Worm (Caenorhabditis elegans) whole organism, L1 larva: ENCODE data around the gene asm-1.

Experiments
- C04F5.9 ChIP-seq: sonication (generic microtip); optimal IDR thresholded peaks from 2 replicates; lab custom pipeline; 2016; ENCODE audit warnings: missing genetic modification characterization, missing compliant biosample characterization
- C16A3.4 ChIP-seq: fragments of 150-350 bp; optimal IDR thresholded peaks from 2 replicates; lab custom pipeline; 2014; ENCODE audit warnings: missing biosample characterization, missing genetic modification characterization
- aly-2 ChIP-seq: fragments of 150-350 bp; optimal IDR thresholded peaks from 2 replicates; lab custom pipeline; 2014; ENCODE audit warnings: missing biosample characterization, missing genetic modification characterization
- blmp-1 ChIP-seq: fragments of 150-350 bp; optimal IDR thresholded peaks from 2 replicates; lab custom pipeline; 2014; ENCODE audit warnings: missing biosample characterization, missing genetic modification characterization
- ceh-63 ChIP-seq: fragments of 200-800 bp; sonication (Bioruptor generic); optimal IDR thresholded peaks from 2 replicates; lab custom pipeline; 2018; ENCODE audit warnings: mild to moderate bottlenecking, missing genetic modification characterization, missing compliant biosample characterization
- ces-1 ChIP-seq: fragments of 150-350 bp; optimal IDR thresholded peaks from 2 replicates; lab custom pipeline; 2014; ENCODE audit warnings: missing biosample characterization, missing genetic modification reagents, missing genetic modification characterization
- dpl-1 ChIP-seq, 3 experiments: fragments of 150-350 bp in 2 of 3; sonication (generic microtip) in 1 of 3; optimal IDR thresholded peaks; 2 replicates each; lab custom pipeline; 2014 to 2017; ENCODE audit warnings: missing biosample characterization in 3 of 3, missing genetic modification characterization in 3 of 3, missing genetic modification reagents in 3 of 3
- egl-13 ChIP-seq: sonication (generic microtip); optimal IDR thresholded peaks from 2 replicates; lab custom pipeline; 2016; ENCODE audit warnings: missing genotype, missing genetic modification reagents, missing genetic modification characterization, missing compliant biosample characterization
- egl-27 ChIP-seq, 2 experiments: fragments of 150-350 bp in 1 of 2; sonication (generic microtip); optimal IDR thresholded peaks; 3 replicates each; lab custom pipeline; 2017 to 2018; ENCODE audit warnings: missing biosample characterization in 2 of 2, missing genetic modification characterization in 2 of 2, missing genetic modification reagents in 2 of 2
- elt-2 ChIP-seq: sonication (generic microtip); optimal IDR thresholded peaks from 2 replicates; lab custom pipeline; 2016; ENCODE audit warnings: missing genetic modification characterization, mild to moderate bottlenecking, inconsistent platforms, missing compliant biosample characterization, missing genetic modification reagents
- elt-3 ChIP-seq, 6 experiments: fragments of 150-350 bp in 1 of 6; sonication (generic microtip); optimal IDR thresholded peaks; 2 replicates each; lab custom pipeline; 2017 to 2018; ENCODE audit warnings: missing biosample characterization in 6 of 6, missing genetic modification characterization in 6 of 6, inconsistent platforms in 1 of 6
- fkh-10 ChIP-seq: sonication (generic microtip); optimal IDR thresholded peaks from 2 replicates; lab custom pipeline; 2017; ENCODE audit warnings: missing biosample characterization, missing genetic modification reagents, missing genetic modification characterization
- fkh-4 ChIP-seq: sonication (generic microtip); optimal IDR thresholded peaks from 2 replicates; lab custom pipeline; 2016; ENCODE audit warnings: missing compliant biosample characterization, missing genetic modification characterization, borderline replicate concordance
- hlh-17 ChIP-seq: fragments of 200-800 bp; sonication (Bioruptor generic); optimal IDR thresholded peaks from 2 replicates; lab custom pipeline; 2018; ENCODE audit warnings: missing genetic modification characterization, mild to moderate bottlenecking, missing compliant biosample characterization, moderate library complexity, borderline replicate concordance
- hlh-4 ChIP-seq: sonication (generic microtip); optimal IDR thresholded peaks from 2 replicates; lab custom pipeline; 2016; ENCODE audit warnings: mild to moderate bottlenecking, missing genetic modification characterization, missing compliant biosample characterization
- lin-13 ChIP-seq: fragments of 150-350 bp; optimal IDR thresholded peaks from 2 replicates; lab custom pipeline; 2014; ENCODE audit warnings: missing biosample characterization, missing genetic modification reagents, missing genetic modification characterization
- lin-14 ChIP-seq: fragments of 200-800 bp; sonication (Bioruptor generic); optimal IDR thresholded peaks from 2 replicates; lab custom pipeline; 2018; ENCODE audit warnings: mild to moderate bottlenecking, missing genetic modification characterization, moderate library complexity, missing compliant biosample characterization
- lin-35 ChIP-seq, 2 experiments: fragments of 150-350 bp; optimal IDR thresholded peaks; 2 replicates each; lab custom pipeline; 2014; ENCODE audit warnings: missing biosample characterization in 2 of 2, missing genetic modification characterization in 2 of 2, missing genetic modification reagents in 2 of 2
- lir-3 ChIP-seq: sonication (generic microtip); optimal IDR thresholded peaks from 2 replicates; lab custom pipeline; 2016; ENCODE audit warnings: mild to moderate bottlenecking, missing genetic modification characterization, moderate library complexity, missing compliant biosample characterization; ENCODE audit not compliant: poor library complexity
- mdl-1 ChIP-seq, 2 experiments: fragments of 150-350 bp; optimal IDR thresholded peaks; 2 replicates each; lab custom pipeline; 2014 to 2017; ENCODE audit warnings: missing biosample characterization in 2 of 2, missing genetic modification characterization in 2 of 2, inconsistent platforms in 1 of 2
- mef-2 ChIP-seq: fragments of 150-350 bp; optimal IDR thresholded peaks from 2 replicates; lab custom pipeline; 2014; ENCODE audit warnings: missing biosample characterization, missing genetic modification characterization
- nhr-19 ChIP-seq: fragments of 200-800 bp; sonication (Bioruptor generic); conservative IDR thresholded peaks from 2 replicates; pipeline ENCODE4 v1.3.6; 2022; ENCODE audit warnings: missing genetic modification characterization, missing compliant biosample characterization
- nhr-20 ChIP-seq: sonication (generic microtip); optimal IDR thresholded peaks from 2 replicates; lab custom pipeline; 2016; ENCODE audit warnings: mild to moderate bottlenecking, missing genetic modification characterization, missing compliant biosample characterization
- nhr-47 ChIP-seq: sonication (generic microtip); optimal IDR thresholded peaks from 2 replicates; lab custom pipeline; 2016; ENCODE audit warnings: mild to moderate bottlenecking, missing genetic modification characterization, moderate library complexity, missing compliant biosample characterization
- nhr-77 ChIP-seq: fragments of 150-350 bp; optimal IDR thresholded peaks from 2 replicates; lab custom pipeline; 2014; ENCODE audit warnings: missing biosample characterization, missing genetic modification characterization
- nhr-84 ChIP-seq: sonication (generic microtip); optimal IDR thresholded peaks from 2 replicates; lab custom pipeline; 2017; ENCODE audit warnings: missing biosample characterization, missing genetic modification characterization
- nhr-85 ChIP-seq: sonication (generic microtip); peaks from one replicate; lab custom pipeline; 2016; ENCODE audit warnings: missing genetic modification characterization, inconsistent platforms, missing compliant biosample characterization
- nhr-90 ChIP-seq: sonication (generic microtip); optimal IDR thresholded peaks from 2 replicates; lab custom pipeline; 2016; ENCODE audit warnings: mild to moderate bottlenecking, missing genetic modification characterization, missing compliant biosample characterization; ENCODE audit not compliant: poor library complexity
- pag-3 ChIP-seq: sonication (generic microtip); optimal IDR thresholded peaks from 2 replicates; lab custom pipeline; 2017; ENCODE audit warnings: missing genetic modification characterization, mild to moderate bottlenecking, missing compliant biosample characterization, antibody characterized with exemption, borderline replicate concordance; ENCODE audit not compliant: insufficient read depth
- pax-3 ChIP-seq: fragments of 200-800 bp; sonication (Bioruptor generic); optimal IDR thresholded peaks from 2 replicates; lab custom pipeline; 2018; ENCODE audit warnings: mild to moderate bottlenecking, missing genetic modification characterization, moderate library complexity, missing compliant biosample characterization
- pqm-1 ChIP-seq: sonication (generic microtip); optimal IDR thresholded peaks from 3 replicates; lab custom pipeline; 2017; ENCODE audit warnings: missing biosample characterization, missing genetic modification characterization
- skn-1 ChIP-seq: fragments of 150-350 bp; optimal IDR thresholded peaks from 2 replicates; lab custom pipeline; 2014; ENCODE audit warnings: missing biosample characterization, missing genetic modification characterization
- snu-23 ChIP-seq: sonication (generic microtip); optimal IDR thresholded peaks from 2 replicates; lab custom pipeline; 2016; ENCODE audit warnings: missing genetic modification characterization, missing compliant biosample characterization
- swsn-7 ChIP-seq: sonication (generic microtip); optimal IDR thresholded peaks from 2 replicates; lab custom pipeline; 2016; ENCODE audit warnings: missing genetic modification characterization, missing compliant biosample characterization
- tbx-2 ChIP-seq: sonication (generic microtip); optimal IDR thresholded peaks from 2 replicates; lab custom pipeline; 2016; ENCODE audit warnings: missing genetic modification characterization, missing compliant biosample characterization
- unc-130 ChIP-seq: fragments of 150-350 bp; optimal IDR thresholded peaks from 2 replicates; lab custom pipeline; 2017; ENCODE audit warnings: missing biosample characterization, missing genetic modification characterization, inconsistent platforms
- unc-86 ChIP-seq: sonication (generic microtip); optimal IDR thresholded peaks from 2 replicates; lab custom pipeline; 2016; ENCODE audit warnings: missing genetic modification characterization, missing compliant biosample characterization
- ztf-11 ChIP-seq, 2 experiments: sonication (generic microtip); optimal IDR thresholded peaks; 2 replicates each; lab custom pipeline; 2016 to 2017; ENCODE audit warnings: missing genetic modification characterization in 2 of 2, missing biosample characterization in 1 of 2, missing compliant biosample characterization in 1 of 2

The asm-1 gene

DNA sequence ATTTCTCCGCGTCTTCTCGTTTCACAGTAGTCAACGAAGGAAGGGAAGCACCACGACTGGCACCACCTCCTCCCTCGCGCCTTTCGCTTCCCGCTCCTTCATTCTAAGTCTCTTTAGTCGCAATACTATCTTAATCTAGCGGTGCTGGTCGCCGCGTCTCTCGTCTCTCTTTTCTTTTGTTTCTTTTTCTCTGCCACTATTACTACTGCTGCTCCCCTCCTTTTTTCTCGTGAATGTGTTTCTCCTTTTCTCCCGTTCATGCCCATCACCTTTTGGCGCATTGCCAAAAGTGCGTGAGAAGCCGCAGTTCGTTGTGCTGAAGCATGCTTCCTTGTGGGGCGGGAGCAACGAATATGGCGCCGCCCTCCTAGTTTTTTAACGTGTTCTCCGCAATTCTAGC is 16.6 kb downstream of the asm-1 start (continued):
- TF ChIP-seq lin-14 (GFP tag; lab: Kevin White, UChicago) (peak; percentile 93), nhr-84 (no peak), nhr-19 (GFP tag; lab: Robert Waterston, UW) (peak; percentile 43), fkh-4 (tag; lab: Kevin White, UChicago) (no peak), egl-27 (tag; optimal IDR thresholded peaks at IDR 0.05; lab: Kevin White, UChicago) (peak in 1 of 2 experiments; percentile 36), pax-3 (tag; lab: Kevin White, UChicago) (no peak), tbx-2 (tag; lab: Kevin White, UChicago) (peak; percentile 50), lin-35 (GFP tag; optimal IDR thresholded peaks at IDR 0.05; lab: Kevin White, UChicago) (peak; percentile 56 to 57), hlh-17 (GFP tag; lab: Kevin White, UChicago) (no peak), nhr-85 (tag; lab: Kevin White, UChicago) (peak; percentile 71), egl-13 (tag; lab: Kevin White, UChicago) (peak; percentile 32), ces-1 (GFP tag; lab: Kevin White, UChicago) (no peak), elt-3 (tag; optimal IDR thresholded peaks at IDR 0.05; lab: Kevin White, UChicago) (peak in 2 of 6 experiments; percentile 33 to 44), mdl-1 (tag; optimal IDR thresholded peaks at IDR 0.05; lab: Kevin White, UChicago) (peak in 1 of 2 experiments; percentile 67), skn-1 (tag; lab: Kevin White, UChicago) (peak; percentile 76), pag-3 (tag; lab: Kevin White, UChicago) (no peak), lin-13 (GFP tag; lab: Kevin White, UChicago) (peak; percentile 63), elt-2 (peak; percentile 35), unc-130 (tag; lab: Kevin White, UChicago) (peak; percentile 34), nhr-77 (tag; lab: Kevin White, UChicago) (peak; percentile 56), mef-2 (tag; lab: Kevin White, UChicago) (no peak), ceh-63 (GFP tag; lab: Kevin White, UChicago) (no peak), fkh-10 (GFP tag; lab: Kevin White, UChicago) (peak; percentile 59), nhr-90 (tag; lab: Kevin White, UChicago) (peak; percentile 50), swsn-7 (tag; lab: Kevin White, UChicago) (peak; percentile 67), lir-3 (no peak), snu-23 (peak; percentile 77), nhr-20 (peak; percentile 59), C04F5.9 (tag; lab: Kevin White, UChicago) (peak; percentile 13), unc-86 (tag; lab: Kevin White, UChicago) (peak; percentile 39), pqm-1 (tag; lab: Kevin White, UChicago) (no peak), dpl-1 (GFP tag; optimal IDR thresholded peaks at IDR 0.05; lab: Kevin White, UChicago) (peak; percentile 29 to 51 (median 32)), C16A3.4 (tag; lab: Kevin White, UChicago) (peak; percentile 1), blmp-1 (tag; lab: Kevin White, UChicago) (peak; percentile 96)

DNA sequence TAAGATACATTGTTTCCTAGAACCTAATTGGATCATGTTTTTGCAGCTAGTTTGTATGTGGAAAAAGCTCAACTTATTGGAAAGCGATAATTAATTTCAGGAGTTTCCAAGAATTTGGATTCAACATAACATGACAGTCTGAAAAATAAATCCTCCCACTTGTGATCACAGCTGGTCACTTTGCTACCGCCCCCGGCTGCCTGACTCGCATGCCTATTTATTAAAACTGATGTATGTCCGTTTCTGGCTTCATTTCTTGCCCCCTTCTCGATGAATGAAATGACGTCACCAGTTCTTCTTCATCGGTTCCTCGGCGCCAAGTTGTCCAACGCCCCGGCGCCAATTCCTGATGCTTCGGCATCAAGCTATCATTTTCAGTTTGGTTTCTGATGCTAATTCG is 17.2 kb downstream of the asm-1 start:
- peak in 1 of 2 experiments; percentile 10 for TF ChIP-seq ztf-11 (tag; optimal IDR thresholded peaks at IDR 0.05; lab: Kevin White, UChicago)
- TF ChIP-seq hlh-4 (tag; lab: Kevin White, UChicago), result peak; percentile 33
- no peak for TF ChIP-seq nhr-47 (tag; lab: Kevin White, UChicago)
- TF ChIP-seq, all 84 proteins: peak for 2

DNA sequence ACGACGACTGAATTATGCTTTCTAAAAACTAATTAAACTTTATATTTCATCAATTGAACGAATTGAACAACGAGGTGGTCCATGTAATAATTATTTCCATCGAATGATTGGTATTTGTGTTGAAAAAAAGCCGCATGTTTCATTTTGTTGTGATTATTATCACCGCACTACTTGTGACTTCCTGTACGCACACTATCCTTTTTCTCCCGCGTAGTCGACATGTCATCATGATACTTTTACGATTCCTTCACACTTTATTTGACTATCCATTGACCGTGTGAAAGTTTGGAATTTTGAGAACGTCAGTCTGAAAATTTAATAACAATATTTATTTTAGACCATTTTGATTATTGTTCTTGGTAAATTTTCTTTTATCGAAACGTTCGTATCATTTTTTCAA is 17.7 kb downstream of the asm-1 start, which contains the start of gene F22D3.4:
Gene F22D3.4, minus strand, starts transcription at position 1 of the 400 bp plus-strand sequence.
- TF ChIP-seq blmp-1 (tag; lab: Kevin White, UChicago) (peak; percentile 14), aly-2 (tag; lab: Kevin White, UChicago) (no peak), lin-35 (GFP tag; optimal IDR thresholded peaks at IDR 0.05; lab: Kevin White, UChicago) (peak in 1 of 2 experiments; percentile 30)
